Worm (Caenorhabditis elegans): ENCODE measurements around the gene Y17G7B.23.

Gene Y17G7B.23

ce11 chrII:12042108-12042960 lies 43.3 kb downstream of the Y17G7B.23 start, which contains the start of gene ippk-1 (continued):
- TF ChIP-seq lin-1 (GFP tag; IDR thresholded peaks at IDR 0.05): peak; percentile 79
- no peak for TF ChIP-seq zip-11 (GFP tag; IDR thresholded peaks at IDR 0.05)
- peak; percentile 51 for TF ChIP-seq T20F7.1 (GFP tag; optimal IDR thresholded peaks at IDR 0.05)
- TF ChIP-seq ces-1 (GFP tag; optimal IDR thresholded peaks at IDR 0.05): no peak
- no peak for TF ChIP-seq ztf-7 (tag; optimal IDR thresholded peaks at IDR 0.05)
- 0 out of 4 replicates have a peak, but pooled peaks of 1 of the 2 experiments have one; percentile 13 for TF ChIP-seq madf-5 (GFP tag; IDR thresholded peaks at IDR 0.05)
- peak; percentile 27 for TF ChIP-seq nhr-76 (tag; optimal IDR thresholded peaks at IDR 0.05)
- TF ChIP-seq hif-1 (tag; optimal IDR thresholded peaks at IDR 0.05): peak in 1 of 2 experiments; percentile 92
- peak; percentile 30 for TF ChIP-seq mep-1 (tag; optimal IDR thresholded peaks at IDR 0.05)
- no peak for TF ChIP-seq ctbp-1 (GFP tag; IDR thresholded peaks at IDR 0.05)
- no peak for TF ChIP-seq nhr-237 (tag; optimal IDR thresholded peaks at IDR 0.05)

- no peak for TF ChIP-seq Y48G9A.11 (GFP tag; IDR thresholded peaks at IDR 0.05)
- no peak for TF ChIP-seq zip-11 (GFP tag; IDR thresholded peaks at IDR 0.05)
- no peak for TF ChIP-seq Y105C5A.15 (GFP tag; IDR thresholded peaks at IDR 0.05)
- no peak for TF ChIP-seq daf-16 (GFP tag; optimal IDR thresholded peaks at IDR 0.05)
- no peak for TF ChIP-seq daf-16 (tag; optimal IDR thresholded peaks at IDR 0.05)
- no peak for TF ChIP-seq gei-8 (GFP tag; optimal IDR thresholded peaks at IDR 0.05)
- TF ChIP-seq set-16 (GFP tag; IDR thresholded peaks at IDR 0.05): no peak
- no peak for TF ChIP-seq spr-1 (tag; optimal IDR thresholded peaks at IDR 0.05)
- TF ChIP-seq D1046.2 (GFP tag; IDR thresholded peaks at IDR 0.05): no peak
- TF ChIP-seq nhr-102 (tag; optimal IDR thresholded peaks at IDR 0.05): no peak
- TF ChIP-seq dmd-9 (GFP tag; IDR thresholded peaks at IDR 0.05): no peak
- TF ChIP-seq lin-29 (GFP tag; IDR thresholded peaks at IDR 0.05): no peak
- TF ChIP-seq daf-8 (GFP tag; IDR thresholded peaks at IDR 0.05): no peak
- TF ChIP-seq mxl-3 (GFP tag; optimal IDR thresholded peaks at IDR 0.05): no peak
- TF ChIP-seq rbr-2 (tag; optimal IDR thresholded peaks at IDR 0.05): no peak
- no peak for TF ChIP-seq nhr-10 (tag; optimal IDR thresholded peaks at IDR 0.05)
- no peak for TF ChIP-seq T20F7.1 (GFP tag; optimal IDR thresholded peaks at IDR 0.05)
Measured at ce11 chrII:12049281-12049680, 50.3 kb downstream of the Y17G7B.23 start, which contains the start of gene nadk-2. Gene nadk-2, plus strand, starts transcription at chrII:12049581.

ce11 chrII:12050607-12051006 lies 51.6 kb downstream of the Y17G7B.23 start:
- TF ChIP-seq ctbp-1 (GFP tag; IDR thresholded peaks at IDR 0.05) (no peak), ZK546.5 (tag; optimal IDR thresholded peaks at IDR 0.05) (no peak), unc-62 (GFP tag; optimal IDR thresholded peaks at IDR 0.05 in 1 of 2) (no peak), unc-62 (tag; optimal IDR thresholded peaks at IDR 0.05) (no peak), ceh-44 (GFP tag; IDR thresholded peaks at IDR 0.05) (no peak), ztf-11 (tag; optimal IDR thresholded peaks at IDR 0.05) (no peak), F49E8.2 (tag; optimal IDR thresholded peaks at IDR 0.05; ENCODE audit: borderline replicate concordance) (no peak), ZK337.2 (GFP tag; IDR thresholded peaks at IDR 0.05) (no peak), lin-39 (tag; optimal IDR thresholded peaks at IDR 0.05) (no peak), tra-1 (GFP tag; IDR thresholded peaks at IDR 0.05) (no peak), egl-27 (tag; optimal IDR thresholded peaks at IDR 0.05) (no peak), zag-1 (tag; optimal IDR thresholded peaks at IDR 0.05) (no peak), dmd-6 (GFP tag; IDR thresholded peaks at IDR 0.05) (peak; percentile 43), nhr-25 (tag; optimal IDR thresholded peaks at IDR 0.05; ENCODE audit: borderline replicate concordance, insufficient read depth) (peak; percentile 27), nhr-6 (tag; optimal IDR thresholded peaks at IDR 0.05) (peak; percentile 26), nhr-48 (tag; optimal IDR thresholded peaks at IDR 0.05) (no peak), ceh-20 (GFP tag; IDR thresholded peaks at IDR 0.05) (no peak), ceh-62 (tag; optimal IDR thresholded peaks at IDR 0.05) (no peak), fkh-10 (GFP tag; optimal IDR thresholded peaks at IDR 0.05) (no peak), mxl-3 (GFP tag; optimal IDR thresholded peaks at IDR 0.05) (no peak), nhr-28 (tag; optimal IDR thresholded peaks at IDR 0.05) (peak; percentile 97), Y105C5A.15 (GFP tag; IDR thresholded peaks at IDR 0.05) (no peak), ama-1 (optimal IDR thresholded peaks at IDR 0.05) (no peak), hlh-30 (tag; optimal IDR thresholded peaks at IDR 0.05; ENCODE audit: insufficient read depth) (peak; percentile 87), ces-1 (GFP tag; optimal IDR thresholded peaks at IDR 0.05) (no peak), snpc-4 (tag; optimal IDR thresholded peaks at IDR 0.05) (no peak)

Data from whole organism, L4 larva.